Worm (Caenorhabditis elegans): ENCODE data around the gene Y57G11C.40.
"Not testable (repeated sequence)": the region's sequence is repeated elsewhere in the genome, so short reads cannot be mapped to it uniquely, and the experiment has no call there.

The Y57G11C.40 gene

ce11 chrIV:14704155-14704554 lies at the start of gene Y57G11C.40:
TSS of gene Y57G11C.40 (minus strand) at chrIV:14704255.
- TF ChIP-seq attf-6 (GFP tag; IDR thresholded peaks at IDR 0.05) (peak; percentile 28; the same call in 1 of the 2 replicates), dox-1 (GFP tag; IDR thresholded peaks at IDR 0.05) (no peak)

DNA sequence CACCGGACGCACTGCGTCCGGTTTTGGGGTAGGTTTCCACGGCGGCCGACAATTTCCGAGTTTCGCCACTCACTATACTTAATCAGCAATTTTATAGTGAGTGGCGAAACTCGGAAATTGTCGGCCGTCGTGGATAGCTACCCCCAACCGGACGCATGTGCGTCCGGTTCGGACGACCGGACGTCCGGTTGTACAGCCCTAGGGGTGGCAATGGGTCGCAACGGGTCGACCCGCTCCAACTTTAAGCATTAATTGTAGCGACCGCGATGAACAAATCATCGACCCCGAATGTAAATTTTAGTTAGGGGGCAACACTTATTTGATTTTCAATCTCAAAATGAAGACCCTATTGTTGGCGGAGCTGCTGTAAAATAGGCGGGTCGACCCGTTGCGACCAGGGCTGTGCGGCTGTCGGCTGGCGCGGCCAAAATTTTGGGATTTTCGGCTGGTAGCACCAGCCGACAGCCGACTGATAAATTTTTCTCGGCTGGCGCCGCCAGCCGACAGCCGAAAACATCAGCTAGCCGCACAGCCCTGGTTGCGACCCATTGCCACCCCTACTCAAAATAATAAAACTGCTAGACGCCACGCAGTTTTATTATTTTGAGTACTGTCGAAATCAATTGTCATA lies 43.6 kb upstream of the Y57G11C.40 start:
- TF ChIP-seq attf-6 (GFP tag; IDR thresholded peaks at IDR 0.05) (peak; percentile 90), egrh-3 (GFP tag; IDR thresholded peaks at IDR 0.05) (peak; percentile 51; the same call in 1 of the 2 replicates), snpc-4 (tag; optimal IDR thresholded peaks at IDR 0.05) (peak in 2 of 4 experiments; percentile 81 to 94)
- not testable (repeated sequence) for TF ChIP-seq snpc-4 (GFP tag; optimal IDR thresholded peaks at IDR 0.05)

ce11 chrIV:14741926-14742325 lies 37.9 kb upstream of the Y57G11C.40 start:
- TF ChIP-seq aptf-3 (GFP tag; IDR thresholded peaks at IDR 0.05) (no peak), hmg-1.2 (GFP tag; IDR thresholded peaks at IDR 0.05) (no peak), T26A5.8 (tag; optimal IDR thresholded peaks at IDR 0.05) (no peak), pha-4 (tag; optimal IDR thresholded peaks at IDR 0.05) (no peak), B0261.1 (tag; optimal IDR thresholded peaks at IDR 0.05) (no peak), lin-54 (GFP tag; optimal IDR thresholded peaks at IDR 0.05) (no peak), ztf-18 (tag; optimal IDR thresholded peaks at IDR 0.05) (no peak), hlh-26 (GFP tag; conservative IDR thresholded peaks at IDR 0.05) (no peak), snpc-1.3 (tag; optimal IDR thresholded peaks at IDR 0.05; ENCODE audit: insufficient read depth) (no peak)

DNA sequence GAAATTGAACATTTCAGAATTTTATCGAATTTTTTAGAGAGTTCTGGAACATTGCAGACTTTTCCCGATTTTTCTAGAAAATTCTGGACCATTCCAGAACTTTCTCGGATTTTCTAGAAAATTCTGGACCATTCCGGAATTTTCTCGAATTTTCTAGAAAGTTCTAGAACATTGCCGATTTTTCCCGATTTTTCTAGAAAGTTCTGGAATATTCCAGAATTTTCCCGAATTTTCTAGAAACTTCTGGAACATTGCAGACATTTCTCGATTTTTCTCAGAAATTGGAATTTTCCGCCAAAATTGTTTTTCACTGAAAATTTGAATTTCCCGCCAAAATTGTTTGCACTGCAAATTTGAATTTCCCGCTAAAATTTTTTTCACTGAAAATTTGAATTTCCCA lies 36.1 kb upstream of the Y57G11C.40 start:
- TF ChIP-seq hsf-1 (GFP tag; IDR thresholded peaks at IDR 0.05): peak; percentile 92

DNA sequence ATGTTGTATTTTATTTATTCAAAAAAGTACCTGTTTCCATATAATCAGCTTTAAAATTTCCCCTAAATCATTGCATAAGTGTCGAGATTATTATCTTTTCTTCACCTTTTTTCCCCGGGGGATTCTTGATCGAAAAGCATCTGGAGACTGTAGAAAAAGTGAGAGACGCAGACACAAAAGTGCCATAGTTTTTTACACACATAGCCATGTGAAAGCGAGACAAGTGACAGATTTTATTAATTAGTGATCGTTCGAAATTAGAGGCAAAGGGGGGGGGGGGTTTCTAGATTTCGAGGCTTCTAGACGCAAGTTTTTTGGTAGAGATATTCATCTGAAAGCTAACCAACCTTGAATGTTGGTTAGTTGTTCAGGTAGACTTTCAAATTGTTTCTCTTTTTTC lies 25.2 kb upstream of the Y57G11C.40 start:
- no peak for TF ChIP-seq F33H1.4 (GFP tag; IDR thresholded peaks at IDR 0.05)
- no peak for TF ChIP-seq F23B12.7 (tag; optimal IDR thresholded peaks at IDR 0.05; ENCODE audit: insufficient read depth)
- no peak for TF ChIP-seq madf-3 (GFP tag; IDR thresholded peaks at IDR 0.05)
- TF ChIP-seq K11D2.4 (GFP tag; IDR thresholded peaks at IDR 0.05): no peak
- TF ChIP-seq F57A8.1 (GFP tag; optimal IDR thresholded peaks at IDR 0.05): no peak
- TF ChIP-seq hrde-1 (tag; optimal IDR thresholded peaks at IDR 0.05; ENCODE audit: borderline replicate concordance): no peak
- TF ChIP-seq ztf-28 (GFP tag; IDR thresholded peaks at IDR 0.05): no peak
- no peak for TF ChIP-seq Y67H2A.10 (GFP tag; conservative IDR thresholded peaks at IDR 0.05)
- TF ChIP-seq Y53G8AR.9 (GFP tag; conservative IDR thresholded peaks at IDR 0.05): no peak

DNA sequence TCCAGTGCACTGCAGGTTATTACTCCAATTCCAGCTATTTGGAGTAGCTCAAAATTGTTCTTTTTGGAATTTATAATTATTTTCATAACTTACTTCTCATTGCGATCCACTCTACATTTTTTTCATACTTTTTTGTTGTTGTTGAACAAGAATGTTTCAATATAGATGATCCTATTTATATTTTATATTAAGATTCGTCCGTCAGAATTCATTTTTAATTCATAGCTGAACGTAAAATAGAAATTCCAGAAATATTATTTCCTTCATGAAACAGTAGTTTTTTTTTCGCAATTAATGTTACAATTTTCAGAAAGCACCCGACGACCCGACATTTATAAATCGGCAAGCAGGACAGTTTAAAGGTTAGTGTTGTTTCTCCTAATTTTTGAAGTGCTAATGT lies 24.2 kb upstream of the Y57G11C.40 start, which contains the start of gene Y57G11C.42:
Gene Y57G11C.42, plus strand, starts transcription at position 301 of the 400 bp plus-strand sequence.
- TF ChIP-seq hmg-1.2 (GFP tag; IDR thresholded peaks at IDR 0.05) (no peak), snpc-4 (GFP tag; optimal IDR thresholded peaks at IDR 0.05) (no peak), snpc-4 (tag; optimal IDR thresholded peaks at IDR 0.05) (peak in 1 of 4 experiments; percentile 22)

DNA sequence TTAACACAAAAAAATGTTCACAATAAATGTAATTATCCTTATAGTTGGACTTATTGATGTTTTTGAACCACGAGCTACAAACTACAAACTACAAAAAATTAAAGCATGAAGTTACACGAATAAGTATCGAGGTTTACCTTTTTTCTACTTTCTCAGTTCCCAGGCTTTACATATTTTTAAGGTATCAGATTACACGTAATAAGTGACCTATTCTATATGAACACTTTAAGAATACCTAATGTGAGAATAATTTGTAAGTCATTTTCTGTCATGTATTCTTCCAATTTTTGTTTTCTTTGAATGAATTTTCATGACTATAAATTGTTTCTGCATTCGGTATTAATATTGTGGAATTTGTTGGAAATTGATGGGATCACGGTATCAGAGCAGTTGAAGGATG lies 11.4 kb upstream of the Y57G11C.40 start, which contains the start of gene lgc-8:
Gene lgc-8, plus strand, starts transcription at position 301 of the 400 bp plus-strand sequence.
- TF ChIP-seq fkh-3 (tag; optimal IDR thresholded peaks at IDR 0.05): no peak
- TF ChIP-seq zfh-2 (GFP tag; conservative IDR thresholded peaks at IDR 0.05): no peak
- TF ChIP-seq hlh-12 (tag; optimal IDR thresholded peaks at IDR 0.05): no peak
- TF ChIP-seq F52B5.7 (tag; optimal IDR thresholded peaks at IDR 0.05): no peak
- no peak for TF ChIP-seq let-607 (tag; optimal IDR thresholded peaks at IDR 0.05)
- no peak for TF ChIP-seq nhr-179 (tag; optimal IDR thresholded peaks at IDR 0.05)
- no peak for TF ChIP-seq cebp-1 (GFP tag; IDR thresholded peaks at IDR 0.05)
- no peak for TF ChIP-seq cebp-1 (tag; optimal IDR thresholded peaks at IDR 0.05)
- TF ChIP-seq egl-18 (GFP tag; IDR thresholded peaks at IDR 0.05): no peak
- no peak for TF ChIP-seq athp-1 (tag; optimal IDR thresholded peaks at IDR 0.05)
- no peak for TF ChIP-seq ztf-26 (tag; optimal IDR thresholded peaks at IDR 0.05)
- no peak for TF ChIP-seq atf-7 (tag; optimal IDR thresholded peaks at IDR 0.05)
- TF ChIP-seq lin-26 (GFP tag; IDR thresholded peaks at IDR 0.05): no peak
- TF ChIP-seq mes-4 (tag; optimal IDR thresholded peaks at IDR 0.05): no peak
- no peak for TF ChIP-seq T07F8.4 (tag; optimal IDR thresholded peaks at IDR 0.05)

All from whole organism, young adult.